Fruit fly (Drosophila melanogaster) whole organism, embryonic: ENCODE measurements around the gene WRNexo.

Experiments used
- Abd-B ChIP-seq: fragments of 200-800 bp; sonication (Bioruptor generic); optimal IDR thresholded peaks from 2 replicates; lab custom pipeline; 2018; ENCODE audit warnings: missing biosample characterization, mild to moderate bottlenecking, missing genetic modification characterization, moderate library complexity
- Aef1 ChIP-seq: fragments of 200-800 bp; sonication (Bioruptor generic); IDR thresholded peaks from 3 replicates; pipeline ENCODE4 v1.3.6; 2022; ENCODE audit warnings: missing biosample characterization, missing genetic modification characterization
- CG10321 ChIP-seq: fragments of 200-800 bp; sonication (Bioruptor generic); IDR thresholded peaks from 2 replicates; pipeline ENCODE4 v1.3.6; 2022; ENCODE audit warnings: missing biosample characterization, missing genetic modification characterization
- CG12071 ChIP-seq: fragments of 200-800 bp; sonication (Bioruptor generic); optimal IDR thresholded peaks from 3 replicates; lab custom pipeline; 2018; ENCODE audit warnings: missing biosample characterization, mild to moderate bottlenecking, missing genetic modification characterization
- CG13894 ChIP-seq: fragments of 200-800 bp; sonication (Bioruptor generic); optimal IDR thresholded peaks from 3 replicates; lab custom pipeline; 2018; ENCODE audit warnings: missing biosample characterization, mild to moderate bottlenecking, missing genetic modification characterization, moderate library complexity
- CG14441 ChIP-seq: fragments of 200-800 bp; sonication (Bioruptor generic); IDR thresholded peaks from 2 replicates; pipeline ENCODE4 v1.3.6; 2022; ENCODE audit warnings: missing biosample characterization, missing genetic modification characterization
- CG2875 ChIP-seq: fragments of 200-800 bp; sonication (Bioruptor generic); optimal IDR thresholded peaks from 2 replicates; lab custom pipeline; 2017; ENCODE audit warnings: missing biosample characterization, mild to moderate bottlenecking, missing genetic modification characterization, missing genetic modification reagents
- CG31224 ChIP-seq: fragments of 200-800 bp; sonication (Bioruptor generic); IDR thresholded peaks from 2 replicates; pipeline ENCODE4 v1.3.6; 2022; ENCODE audit warnings: missing biosample characterization, missing genetic modification characterization
- CG33213 ChIP-seq: fragments of 200-800 bp; sonication (Bioruptor generic); optimal IDR thresholded peaks from 3 replicates; lab custom pipeline; 2016; ENCODE audit warnings: missing biosample characterization, missing genetic modification characterization
- CG3995 ChIP-seq: fragments of 200-800 bp; sonication (Bioruptor generic); optimal IDR thresholded peaks from 3 replicates; lab custom pipeline; 2016; ENCODE audit warnings: missing biosample characterization, missing genetic modification characterization
- CG4730 ChIP-seq: fragments of 200-800 bp; sonication (Bioruptor generic); IDR thresholded peaks from 2 replicates; pipeline ENCODE4 v1.3.6; 2022; ENCODE audit warnings: missing biosample characterization, missing genetic modification characterization
- CG6254 ChIP-seq: fragments of 200-800 bp; sonication (Bioruptor generic); optimal IDR thresholded peaks from 3 replicates; lab custom pipeline; 2017; ENCODE audit warnings: mild to moderate bottlenecking, missing biosample characterization, missing genetic modification reagents, missing genetic modification characterization
- CG7745 ChIP-seq: fragments of 200-800 bp; sonication (Bioruptor generic); optimal IDR thresholded peaks from 2 replicates; lab custom pipeline; 2018; ENCODE audit warnings: missing biosample characterization, mild to moderate bottlenecking, missing genetic modification characterization, moderate library complexity
- CG8944 ChIP-seq: fragments of 200-800 bp; sonication (Bioruptor generic); optimal IDR thresholded peaks from 3 replicates; lab custom pipeline; 2016; ENCODE audit warnings: missing biosample characterization, missing genetic modification characterization
- CG9932 ChIP-seq: fragments of 200-800 bp; sonication (Bioruptor generic); IDR thresholded peaks from 2 replicates; pipeline ENCODE4 v1.3.6; 2022; ENCODE audit warnings: missing biosample characterization, missing genetic modification characterization
- Dip2 ChIP-seq: fragments of 200-800 bp; sonication (Bioruptor generic); IDR thresholded peaks from 2 replicates; pipeline ENCODE4 v1.3.6; 2022; ENCODE audit warnings: missing biosample characterization, missing genetic modification characterization
- E2f2 ChIP-seq: fragments of 200-800 bp; sonication (Bioruptor generic); IDR thresholded peaks from 2 replicates; pipeline ENCODE4 v1.3.6; 2022; ENCODE audit warnings: missing biosample characterization, missing genetic modification characterization
- Ets65A ChIP-seq: fragments of 200-800 bp; sonication (Bioruptor generic); peaks from one replicate; lab custom pipeline; 2016; ENCODE audit warnings: missing biosample characterization, missing genetic modification characterization
- Ets97D ChIP-seq: fragments of 200-800 bp; sonication (Bioruptor generic); optimal IDR thresholded peaks from 3 replicates; lab custom pipeline; 2016; ENCODE audit warnings: missing biosample characterization, missing genetic modification characterization
- H15 ChIP-seq: fragments of 200-800 bp; sonication (Bioruptor generic); IDR thresholded peaks from 3 replicates; pipeline ENCODE4 v1.3.6; 2022; ENCODE audit warnings: missing biosample characterization, missing genetic modification characterization
- H2.0 ChIP-seq: fragments of 200-800 bp; sonication (Bioruptor generic); IDR thresholded peaks from 2 replicates; pipeline ENCODE4 v1.3.6; 2022; ENCODE audit warnings: missing biosample characterization, missing genetic modification characterization
- HLH3B ChIP-seq: fragments of 200-800 bp; sonication (Bioruptor generic); IDR thresholded peaks from 2 replicates; pipeline ENCODE4 v1.3.6; 2022; ENCODE audit warnings: missing biosample characterization, missing genetic modification characterization
- Lim3 ChIP-seq: fragments of 200-800 bp; sonication (Bioruptor generic); IDR thresholded peaks from 2 replicates; pipeline ENCODE4 v1.3.6; 2022; ENCODE audit warnings: missing biosample characterization, missing genetic modification characterization
- Meics ChIP-seq: fragments of 200-800 bp; sonication (Bioruptor generic); optimal IDR thresholded peaks from 2 replicates; lab custom pipeline; 2017; ENCODE audit warnings: missing biosample characterization, mild to moderate bottlenecking, missing genetic modification characterization
- Myb ChIP-seq: fragments of 200-800 bp; sonication (Bioruptor generic); optimal IDR thresholded peaks from 2 replicates; lab custom pipeline; 2016; ENCODE audit warnings: missing biosample characterization, missing genetic modification characterization
- Sin3A ChIP-seq: fragments of >200 bp; optimal IDR thresholded peaks from 2 replicates; lab custom pipeline; 2018
- Sry-δ ChIP-seq: fragments of 200-800 bp; sonication (Bioruptor generic); optimal IDR thresholded peaks from 2 replicates; lab custom pipeline; 2016; ENCODE audit warnings: missing biosample characterization, missing genetic modification characterization
- abd-A ChIP-seq: fragments of 200-800 bp; sonication (Bioruptor generic); optimal IDR thresholded peaks from 3 replicates; lab custom pipeline; 2019; ENCODE audit warnings: missing biosample characterization, mild to moderate bottlenecking, missing genetic modification characterization, moderate library complexity
- ash1 ChIP-seq: fragments of 200-800 bp; sonication (Bioruptor generic); optimal IDR thresholded peaks from 2 replicates; lab custom pipeline; 2018; ENCODE audit warnings: missing biosample characterization, mild to moderate bottlenecking, missing genetic modification characterization
- esg ChIP-seq: fragments of 200-800 bp; sonication (Bioruptor generic); conservative IDR thresholded peaks from 2 replicates; pipeline ENCODE4 v1.3.6; 2022; ENCODE audit warnings: missing biosample characterization, missing genetic modification characterization
- fd102C ChIP-seq: fragments of 200-800 bp; sonication (Bioruptor generic); optimal IDR thresholded peaks from 2 replicates; lab custom pipeline; 2018; ENCODE audit warnings: missing biosample characterization, mild to moderate bottlenecking, missing genetic modification characterization, moderate library complexity
- gcm2 ChIP-seq: fragments of 200-800 bp; sonication (Bioruptor generic); optimal IDR thresholded peaks from 2 replicates; lab custom pipeline; 2016; ENCODE audit warnings: missing biosample characterization, missing genetic modification characterization
- gem ChIP-seq: fragments of 200-800 bp; sonication (Bioruptor generic); optimal IDR thresholded peaks from 2 replicates; lab custom pipeline; 2019; ENCODE audit warnings: missing biosample characterization, mild to moderate bottlenecking, missing genetic modification characterization, moderate library complexity
- grau ChIP-seq: fragments of 200-800 bp; optimal IDR thresholded peaks from 3 replicates; lab custom pipeline; 2019; ENCODE audit warnings: missing biosample characterization, mild to moderate bottlenecking, missing genetic modification characterization, moderate library complexity
- gsb-n ChIP-seq: fragments of 200-800 bp; sonication (Bioruptor generic); optimal IDR thresholded peaks from 3 replicates; lab custom pipeline; 2018; ENCODE audit warnings: missing biosample characterization, mild to moderate bottlenecking, missing genetic modification characterization
- kay ChIP-seq: fragments of 200-800 bp; sonication (Bioruptor generic); optimal IDR thresholded peaks from 2 replicates; lab custom pipeline; 2016; ENCODE audit warnings: missing biosample characterization, missing genetic modification characterization
- ken ChIP-seq: fragments of 200-800 bp; sonication (Bioruptor generic); IDR thresholded peaks from 3 replicates; pipeline ENCODE4 v1.3.6; 2022; ENCODE audit warnings: missing biosample characterization, missing genetic modification characterization
- lab ChIP-seq: fragments of 200-800 bp; sonication (Bioruptor generic); optimal IDR thresholded peaks from 3 replicates; lab custom pipeline; 2017; ENCODE audit warnings: missing biosample characterization, missing genetic modification characterization, mild to moderate bottlenecking, moderate library complexity, missing genetic modification reagents
- pan ChIP-seq, 4 experiments: fragments of >200 bp in 3 of 4; fragments of 200-800 bp in 1 of 4; sonication (Bioruptor generic) in 1 of 4; optimal IDR thresholded peaks in 3 of 4; IDR thresholded peaks in 1 of 4; 2 replicates each; pipeline versions ENCODE4 v1.3.6 to Lab custom; 2017 to 2022; ENCODE audit warnings: missing biosample characterization in 2 of 4, missing genetic modification characterization in 2 of 4, mixed read lengths in 1 of 4
- pb ChIP-seq: fragments of 200-800 bp; sonication (Bioruptor generic); optimal IDR thresholded peaks from 3 replicates; lab custom pipeline; 2016; ENCODE audit warnings: missing biosample characterization, missing genetic modification characterization
- row ChIP-seq: fragments of 200-800 bp; sonication (Bioruptor generic); IDR thresholded peaks from 3 replicates; pipeline ENCODE4 v1.3.6; 2022; ENCODE audit warnings: missing biosample characterization, missing genetic modification characterization
- scrt ChIP-seq: fragments of 200-800 bp; sonication (Bioruptor generic); optimal IDR thresholded peaks from 2 replicates; lab custom pipeline; 2018; ENCODE audit warnings: missing biosample characterization, mild to moderate bottlenecking, missing genetic modification characterization, moderate library complexity
- sna ChIP-seq: fragments of 200-800 bp; sonication (Bioruptor generic); IDR thresholded peaks from 2 replicates; pipeline ENCODE4 v1.3.6; 2022; ENCODE audit warnings: missing biosample characterization, missing genetic modification characterization; ENCODE audit not compliant: partially characterized antibody
- so ChIP-seq: fragments of 200-800 bp; sonication (Bioruptor generic); IDR thresholded peaks from 3 replicates; pipeline ENCODE4 v1.3.6; 2022; ENCODE audit warnings: missing biosample characterization, missing genetic modification characterization
- tio ChIP-seq: fragments of 200-800 bp; sonication (Bioruptor generic); optimal IDR thresholded peaks from 2 replicates; lab custom pipeline; 2017; ENCODE audit warnings: missing biosample characterization, missing genetic modification characterization, inconsistent platforms
- wek ChIP-seq: fragments of 200-800 bp; sonication (Bioruptor generic); optimal IDR thresholded peaks from 3 replicates; lab custom pipeline; 2018; ENCODE audit warnings: missing biosample characterization, mild to moderate bottlenecking, missing genetic modification characterization, moderate library complexity

WRNexo gene

DNA sequence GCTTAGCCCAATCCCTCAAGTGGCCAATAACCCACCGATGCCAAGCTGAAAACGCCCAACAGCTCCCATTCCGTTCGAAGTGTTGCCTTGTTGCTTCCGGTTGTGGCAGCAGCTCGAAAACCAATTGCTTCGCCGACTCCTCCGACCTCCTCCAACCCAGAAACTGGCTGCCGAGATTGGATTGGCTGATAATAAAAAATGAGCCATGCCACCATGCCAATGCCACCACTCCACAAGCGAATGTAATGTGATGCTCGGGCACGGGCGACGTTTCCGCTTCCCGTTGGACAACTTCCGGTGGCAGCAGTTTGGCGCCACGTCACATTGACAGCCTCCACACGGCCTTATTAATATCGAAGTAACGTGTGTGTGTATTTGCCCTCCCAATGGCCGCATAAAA is 27.5 kb downstream of the WRNexo start:
- TF ChIP-seq Abd-B (no peak), abd-A (tag; lab: Kevin White, UChicago) (peak; percentile 54), HLH3B (GFP tag; lab: Robert Waterston, UW) (no peak), Ets65A (GFP tag; lab: Kevin White, UChicago) (peak; percentile 86), scrt (peak; percentile 10), Ets97D (GFP tag; lab: Kevin White, UChicago) (peak; percentile 6), H15 (no peak)

DNA sequence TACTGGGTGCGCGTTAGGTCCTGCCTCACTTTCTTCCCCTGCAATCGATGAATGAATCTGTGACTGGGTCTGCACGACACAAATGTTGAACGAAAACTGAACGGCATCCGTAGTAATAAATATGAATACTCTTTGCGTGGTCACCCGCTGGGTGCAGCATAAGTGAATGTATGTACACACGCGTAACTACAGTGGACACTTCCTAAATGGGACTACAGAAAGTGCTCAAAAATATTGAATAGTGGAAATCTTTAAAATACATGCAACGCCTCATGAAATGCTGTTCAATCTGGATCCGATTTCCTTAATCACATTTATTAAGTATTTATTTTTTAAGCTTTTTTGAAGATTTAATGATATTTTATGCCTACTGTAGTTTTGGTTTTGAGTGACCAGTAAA is 37.1 kb downstream of the WRNexo start, which contains the start of gene naz:
TSS of gene naz (minus strand) at position 101 of the 400 bp plus-strand sequence.
- TF ChIP-seq row = 0 out of 3 replicates have a peak, but pooled peaks have one; percentile 19
- no peak for TF ChIP-seq H2.0 (GFP tag; lab: Robert Waterston, UW)
- TF ChIP-seq wek (GFP tag; lab: Kevin White, UChicago) = no peak
- no peak for TF ChIP-seq pb
- TF ChIP-seq grau (tag; lab: Kevin White, UChicago) = peak; percentile 60
- TF ChIP-seq CG2875 (GFP tag; lab: Kevin White, UChicago) = no peak
- TF ChIP-seq tio = peak; percentile 8
- no peak for TF ChIP-seq CG8944 (GFP tag; lab: Kevin White, UChicago)
- TF ChIP-seq gem (tag; lab: Kevin White, UChicago) = peak; percentile 7
- TF ChIP-seq pan (optimal IDR thresholded peaks at IDR 0.05; lab: Kevin White, UChicago) = no peak
- TF ChIP-seq pan (GFP tag; optimal IDR thresholded peaks at IDR 0.05 in 1 of 2, IDR thresholded peaks at IDR 0.05 in 1 of 2) = peak in 1 of 2 experiments; percentile 16
- no peak for TF ChIP-seq kay (GFP tag; lab: Kevin White, UChicago)
- TF ChIP-seq CG14441 (GFP tag; lab: Robert Waterston, UW) = 0 out of 2 replicates have a peak, but pooled peaks have one; percentile 5
- TF ChIP-seq E2f2 = no peak
- TF ChIP-seq CG6254 (GFP tag; lab: Kevin White, UChicago) = no peak
- TF ChIP-seq gsb-n (tag; lab: Kevin White, UChicago) = no peak
- TF ChIP-seq CG7745 (tag; lab: Kevin White, UChicago) = no peak
- TF ChIP-seq CG10321 (GFP tag; lab: Robert Waterston, UW) = no peak
- TF ChIP-seq, all 482 proteins: peak for 6

DNA sequence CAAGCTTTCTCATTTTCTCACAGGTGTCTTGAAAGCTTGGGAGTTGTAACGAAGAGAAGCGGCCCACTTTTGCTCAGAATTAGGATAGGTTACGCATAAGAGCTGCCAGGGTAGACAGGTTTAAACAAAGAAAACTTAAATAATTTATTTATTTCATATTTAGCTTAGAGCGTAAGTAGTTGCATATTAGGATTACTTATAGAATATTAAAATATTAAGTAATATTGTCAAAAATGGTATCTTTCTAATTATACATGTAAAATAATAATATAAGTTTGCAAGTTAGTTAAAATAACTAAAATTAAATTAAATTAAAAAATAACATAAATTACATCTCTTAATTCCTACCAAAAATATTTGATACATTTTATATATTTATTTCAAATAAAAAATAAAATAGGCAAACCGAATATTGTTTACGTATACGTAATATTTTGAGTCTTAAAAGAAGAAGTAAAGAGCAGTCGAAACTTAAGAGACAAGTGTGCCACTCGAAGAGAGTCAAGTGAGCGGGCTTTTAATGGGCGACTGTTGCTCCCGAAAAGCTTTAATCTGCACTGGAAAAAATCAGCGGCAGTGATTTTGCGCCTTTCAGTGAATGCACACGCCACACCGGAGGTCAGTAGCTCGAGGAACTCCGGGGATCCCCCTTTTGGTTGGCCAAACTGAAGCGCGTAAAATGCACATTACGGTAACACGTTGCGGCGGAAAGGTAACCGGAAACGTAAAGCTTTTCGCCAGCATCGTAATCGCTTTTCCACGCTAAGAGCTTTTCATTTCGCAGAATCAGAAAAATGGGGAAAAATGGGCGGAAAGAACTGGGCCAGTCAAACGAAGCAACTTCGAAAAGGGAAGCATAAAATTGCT is 50.9 kb downstream of the WRNexo start:
- peak; percentile 14; the same call in 1 of the 3 replicates for TF ChIP-seq Aef1 (GFP tag; lab: Robert Waterston, UW)
- no peak for TF ChIP-seq fd102C (GFP tag; lab: Kevin White, UChicago)
- 0 out of 2 replicates have a peak, but pooled peaks have one; percentile 22 for TF ChIP-seq CG4730 (GFP tag; lab: Robert Waterston, UW)
- TF ChIP-seq CG31224 = peak; percentile 41; the same call in 1 of the 2 replicates
- peak; percentile 2 for TF ChIP-seq CG13894 (tag; lab: Kevin White, UChicago)
- TF ChIP-seq CG3995 (GFP tag; lab: Kevin White, UChicago) = no peak
- TF ChIP-seq CG12071 = peak; percentile 63
- TF ChIP-seq Lim3 = no peak
- TF ChIP-seq Meics = peak; percentile 7
- TF ChIP-seq CG33213 = no peak
- no peak for TF ChIP-seq sna
- TF ChIP-seq so (GFP tag; lab: Robert Waterston, UW) = 0 out of 3 replicates have a peak, but pooled peaks have one; percentile 53
- TF ChIP-seq lab (GFP tag; lab: Kevin White, UChicago) = peak; percentile 58
- TF ChIP-seq Dip2 (GFP tag; lab: Robert Waterston, UW) = no peak
- peak; percentile 4 for TF ChIP-seq pb
- no peak for TF ChIP-seq ash1 (GFP tag; lab: Kevin White, UChicago)
- TF ChIP-seq CG9932 = peak; percentile 40
- TF ChIP-seq ken (GFP tag; lab: Robert Waterston, UW) = peak; percentile 39; the same call in 1 of the 3 replicates
- TF ChIP-seq gcm2 (GFP tag; lab: Kevin White, UChicago) = no peak
- peak; percentile 5 for TF ChIP-seq Myb (GFP tag; lab: Kevin White, UChicago)
- TF ChIP-seq Sry-δ (GFP tag; lab: Kevin White, UChicago) = no peak
- 0 out of 2 replicates have a peak, but pooled peaks have one; percentile 19 for TF ChIP-seq esg (GFP tag; lab: Robert Waterston, UW)
- TF ChIP-seq Sin3A (lab: Kevin White, UChicago) = no peak
- peak; percentile 6 for TF ChIP-seq gsb-n (tag; lab: Kevin White, UChicago)
